Worm (Caenorhabditis elegans): ENCODE results near the gene chtb-1.

- no peak for TF ChIP-seq K02D7.2 (tag; optimal IDR thresholded peaks at IDR 0.05)
- no peak for TF ChIP-seq sox-4 (tag; optimal IDR thresholded peaks at IDR 0.05)
- no peak for TF ChIP-seq hlh-30 (tag; optimal IDR thresholded peaks at IDR 0.05; ENCODE audit: insufficient read depth)
- no peak for TF ChIP-seq nfya-1 (tag; optimal IDR thresholded peaks at IDR 0.05)
- no peak for TF ChIP-seq pha-4 (tag; optimal IDR thresholded peaks at IDR 0.05)
- TF ChIP-seq pag-3 (tag; optimal IDR thresholded peaks at IDR 0.05; ENCODE audit: borderline replicate concordance): no peak
- no peak for TF ChIP-seq ceh-31 (tag; optimal IDR thresholded peaks at IDR 0.05)
- TF ChIP-seq elt-2 (tag; optimal IDR thresholded peaks at IDR 0.05): no peak
These were observed 40.8 kb downstream of the chtb-1 start, which contains the start of gene C40H1.8 for ce11 chrIII:9314476-9314875.
